Fruit fly (Drosophila melanogaster) whole organism, pupa: ENCODE data around the gene mRpL32.

Experiments used
- CG10348 ChIP-seq: fragments of 200-800 bp; sonication (Bioruptor generic); IDR thresholded peaks from 2 replicates; pipeline ENCODE4 v1.3.6; 2022; ENCODE audit warnings: missing biosample characterization, missing genetic modification characterization
- CG12605 ChIP-seq: fragments of 200-800 bp; sonication (Bioruptor generic); IDR thresholded peaks from 2 replicates; pipeline ENCODE4 v1.3.6; 2022; ENCODE audit warnings: missing biosample characterization, missing genetic modification characterization
- CG13204 ChIP-seq: fragments of 200-800 bp; sonication (Bioruptor generic); optimal IDR thresholded peaks from 2 replicates; lab custom pipeline; 2018; ENCODE audit warnings: missing biosample characterization, mild to moderate bottlenecking, missing genetic modification characterization, moderate library complexity
- CG14655 ChIP-seq: fragments of 200-800 bp; sonication (Bioruptor generic); optimal IDR thresholded peaks from 3 replicates; lab custom pipeline; 2017; ENCODE audit warnings: mild to moderate bottlenecking, missing biosample characterization, missing genetic modification reagents, missing genetic modification characterization
- CG15710 ChIP-seq: fragments of 200-800 bp; sonication (Bioruptor generic); optimal IDR thresholded peaks from 2 replicates; lab custom pipeline; 2018; ENCODE audit warnings: missing biosample characterization, mild to moderate bottlenecking, missing genetic modification characterization, moderate library complexity
- CG17806 ChIP-seq: fragments of 200-800 bp; sonication (Bioruptor generic); optimal IDR thresholded peaks from 2 replicates; lab custom pipeline; 2018; ENCODE audit warnings: missing biosample characterization, mild to moderate bottlenecking, missing genetic modification characterization, moderate library complexity
- CG32121 ChIP-seq: fragments of 200-800 bp; sonication (Bioruptor generic); IDR thresholded peaks from 2 replicates; pipeline ENCODE4 v1.3.6; 2022; ENCODE audit warnings: missing biosample characterization, missing genetic modification characterization
- CG34367 ChIP-seq: fragments of 200-800 bp; sonication (Bioruptor generic); optimal IDR thresholded peaks from 2 replicates; lab custom pipeline; 2018; ENCODE audit warnings: missing biosample characterization, mild to moderate bottlenecking, missing genetic modification characterization
- CG4496 ChIP-seq: fragments of 200-800 bp; sonication (Bioruptor generic); IDR thresholded peaks from 3 replicates; pipeline ENCODE4 v1.3.6; 2022; ENCODE audit warnings: missing biosample characterization, missing genetic modification characterization
- CG8159 ChIP-seq: fragments of 200-800 bp; sonication (Bioruptor generic); optimal IDR thresholded peaks from 3 replicates; lab custom pipeline; 2018; ENCODE audit warnings: missing biosample characterization, mild to moderate bottlenecking, missing genetic modification characterization, moderate library complexity
- CG8301 ChIP-seq: fragments of 200-800 bp; sonication (Bioruptor generic); optimal IDR thresholded peaks from 2 replicates; lab custom pipeline; 2018; ENCODE audit warnings: missing biosample characterization, mild to moderate bottlenecking, missing genetic modification characterization
- CG9948 ChIP-seq: fragments of 200-800 bp; sonication (Bioruptor generic); optimal IDR thresholded peaks from 2 replicates; lab custom pipeline; 2018; ENCODE audit warnings: missing biosample characterization, mild to moderate bottlenecking, missing genetic modification characterization, moderate library complexity
- D1 ChIP-seq: fragments of 200-800 bp; sonication (Bioruptor generic); optimal IDR thresholded peaks from 2 replicates; lab custom pipeline; 2018; ENCODE audit warnings: missing biosample characterization, mild to moderate bottlenecking, missing genetic modification characterization, moderate library complexity
- EcR ChIP-seq: fragments of 200-800 bp; sonication (Bioruptor generic); optimal IDR thresholded peaks from 3 replicates; lab custom pipeline; 2019; ENCODE audit warnings: missing biosample characterization, missing genetic modification characterization, mild to moderate bottlenecking, moderate library complexity, missing genetic modification reagents
- Ets98B ChIP-seq: fragments of 200-800 bp; sonication (Bioruptor generic); IDR thresholded peaks from 2 replicates; pipeline ENCODE4 v1.3.6; 2022; ENCODE audit warnings: missing biosample characterization, missing genetic modification characterization
- Pif1A ChIP-seq: fragments of 200-800 bp; sonication (Bioruptor generic); optimal IDR thresholded peaks from 3 replicates; lab custom pipeline; 2016; ENCODE audit warnings: missing biosample characterization, missing genetic modification characterization
- Pif1B ChIP-seq: fragments of 200-800 bp; sonication (Bioruptor generic); optimal IDR thresholded peaks from 3 replicates; lab custom pipeline; 2016; ENCODE audit warnings: missing biosample characterization, missing genetic modification characterization
- Snoo ChIP-seq: fragments of 200-800 bp; sonication (Bioruptor generic); optimal IDR thresholded peaks from 3 replicates; lab custom pipeline; 2017; ENCODE audit warnings: missing biosample characterization, mild to moderate bottlenecking, missing genetic modification characterization, inconsistent platforms
- fd96Ca ChIP-seq: fragments of 200-800 bp; sonication (Bioruptor generic); IDR thresholded peaks from 3 replicates; pipeline ENCODE4 v1.3.6; 2022; ENCODE audit warnings: missing biosample characterization, missing genetic modification characterization
- gl ChIP-seq: fragments of 200-800 bp; sonication (Bioruptor generic); optimal IDR thresholded peaks from 2 replicates; lab custom pipeline; 2018; ENCODE audit warnings: missing biosample characterization, mild to moderate bottlenecking, missing genetic modification characterization
- rn ChIP-seq: fragments of 200-800 bp; sonication (Bioruptor generic); IDR thresholded peaks from 2 replicates; pipeline ENCODE4 v1.3.6; 2022; ENCODE audit warnings: missing biosample characterization, missing genetic modification characterization

mRpL32 gene

dm6 chr3R:31263934-31264333 lies 11.3 kb downstream of the mRpL32 start:
- TF ChIP-seq CG14655 (GFP tag; lab: Kevin White, UChicago) (no peak), Ets98B (GFP tag; lab: Robert Waterston, UW) (no peak), CG9948 (tag; lab: Kevin White, UChicago) (no peak), fd96Ca (GFP tag; lab: Robert Waterston, UW) (no peak), CG12605 (GFP tag; lab: Robert Waterston, UW) (no peak), Pif1A (GFP tag; lab: Kevin White, UChicago) (no peak), CG34367 (tag; lab: Kevin White, UChicago) (no peak), CG32121 (GFP tag; lab: Robert Waterston, UW) (no peak), CG17806 (tag; lab: Kevin White, UChicago) (no peak), CG8159 (tag; lab: Kevin White, UChicago) (no peak), CG4496 (no peak)

- TF ChIP-seq Pif1B (GFP tag; lab: Kevin White, UChicago) (no peak), Ets98B (GFP tag; lab: Robert Waterston, UW) (no peak), D1 (no peak)
Measured at dm6 chr3R:31265430-31265829, 12.8 kb downstream of the mRpL32 start, which contains the start of gene ppk24. TSS of gene ppk24 (plus strand) at chr3R:31265730.

dm6 chr3R:31270783-31271427 lies 18.2 kb downstream of the mRpL32 start:
- TF ChIP-seq CG4496: no peak
- peak; percentile 15 for TF ChIP-seq CG8159 (tag; lab: Kevin White, UChicago)

dm6 chr3R:31285791-31286190 lies 33.1 kb downstream of the mRpL32 start:
- TF ChIP-seq CG8301 (peak; percentile 20), CG15710 (tag; lab: Kevin White, UChicago) (peak; percentile 51), CG9948 (tag; lab: Kevin White, UChicago) (peak; percentile 51), CG8159 (tag; lab: Kevin White, UChicago) (peak; percentile 62), CG4496 (no peak), CG13204 (GFP tag; lab: Kevin White, UChicago) (no peak), fd96Ca (GFP tag; lab: Robert Waterston, UW) (no peak), Ets98B (GFP tag; lab: Robert Waterston, UW) (no peak), CG17806 (tag; lab: Kevin White, UChicago) (peak; percentile 50), CG14655 (GFP tag; lab: Kevin White, UChicago) (peak; percentile 51), gl (tag; lab: Kevin White, UChicago) (no peak), CG34367 (tag; lab: Kevin White, UChicago) (peak; percentile 39)

dm6 chr3R:31287522-31287921 lies 34.9 kb downstream of the mRpL32 start:
- TF ChIP-seq fd96Ca (GFP tag; lab: Robert Waterston, UW) (peak; percentile 26; the same call in 1 of the 3 replicates), EcR (no peak), CG14655 (GFP tag; lab: Kevin White, UChicago) (peak; percentile 45), CG17806 (tag; lab: Kevin White, UChicago) (peak; percentile 30), D1 (no peak), Ets98B (GFP tag; lab: Robert Waterston, UW) (0 out of 2 replicates have a peak, but pooled peaks have one; percentile 15), rn (GFP tag; lab: Robert Waterston, UW) (no peak), CG32121 (GFP tag; lab: Robert Waterston, UW) (no peak), CG15710 (tag; lab: Kevin White, UChicago) (no peak), CG9948 (tag; lab: Kevin White, UChicago) (peak; percentile 34), CG8301 (peak; percentile 23), gl (tag; lab: Kevin White, UChicago) (no peak), CG8159 (tag; lab: Kevin White, UChicago) (peak; percentile 35), Snoo (no peak), Pif1B (GFP tag; lab: Kevin White, UChicago) (peak; percentile 36), CG34367 (tag; lab: Kevin White, UChicago) (peak; percentile 10), CG4496 (peak; percentile 66; the same call in 1 of the 3 replicates), CG13204 (GFP tag; lab: Kevin White, UChicago) (no peak), Pif1A (GFP tag; lab: Kevin White, UChicago) (peak; percentile 40), CG10348 (GFP tag; lab: Robert Waterston, UW) (no peak), CG12605 (GFP tag; lab: Robert Waterston, UW) (no peak)

- no peak for TF ChIP-seq CG32121 (GFP tag; lab: Robert Waterston, UW)
- TF ChIP-seq fd96Ca (GFP tag; lab: Robert Waterston, UW): no peak
- TF ChIP-seq EcR: no peak
- peak; percentile 50; the same call in 1 of the 3 replicates for TF ChIP-seq CG4496
- TF ChIP-seq CG12605 (GFP tag; lab: Robert Waterston, UW): no peak
- TF ChIP-seq Pif1B (GFP tag; lab: Kevin White, UChicago): no peak
- no peak for TF ChIP-seq CG15710 (tag; lab: Kevin White, UChicago)
- TF ChIP-seq CG10348 (GFP tag; lab: Robert Waterston, UW): no peak
- no peak for TF ChIP-seq CG9948 (tag; lab: Kevin White, UChicago)
- TF ChIP-seq CG14655 (GFP tag; lab: Kevin White, UChicago): peak; percentile 69
- no peak for TF ChIP-seq CG8159 (tag; lab: Kevin White, UChicago)
- TF ChIP-seq CG13204 (GFP tag; lab: Kevin White, UChicago): no peak
- no peak for TF ChIP-seq gl (tag; lab: Kevin White, UChicago)
- no peak for TF ChIP-seq Ets98B (GFP tag; lab: Robert Waterston, UW)
- TF ChIP-seq D1: no peak
- no peak for TF ChIP-seq CG17806 (tag; lab: Kevin White, UChicago)
- TF ChIP-seq CG8301: peak; percentile 59
- no peak for TF ChIP-seq Snoo
- TF ChIP-seq Pif1A (GFP tag; lab: Kevin White, UChicago): peak; percentile 20
Measured at dm6 chr3R:31290195-31290594, 37.5 kb downstream of the mRpL32 start.
